Worm (Caenorhabditis elegans): Measurements from ENCODE around the gene ZK353.4.
"Not testable (repeated sequence)": the region's sequence is repeated elsewhere in the genome, so short reads cannot be mapped to it uniquely, and the experiment has no call there.

Gene ZK353.4

ce11 chrIII:8354644-8355461, 34.6 kb downstream of the ZK353.4 start, which contains the start of gene unc-116 (continued):
- TF ChIP-seq M03D4.4 (tag; optimal IDR thresholded peaks at IDR 0.05) (no peak), pha-4 (tag; optimal IDR thresholded peaks at IDR 0.05) (peak; percentile 78), snpc-4 (tag; optimal IDR thresholded peaks at IDR 0.05) (no peak), drap-1 (GFP tag; optimal IDR thresholded peaks at IDR 0.05) (no peak)

- not testable (repeated sequence) for TF ChIP-seq bed-3 (GFP tag; optimal IDR thresholded peaks at IDR 0.05); snpc-4 (tag; optimal IDR thresholded peaks at IDR 0.05); cnd-1 (tag; optimal IDR thresholded peaks at IDR 0.05)
These were observed 41.6 kb downstream of the ZK353.4 start, which contains the start of gene clc-29 for ce11 chrIII:8347822-8348221. TSS of gene clc-29 (minus strand) at chrIII:8347922.

- TF ChIP-seq nhr-76, nhr-237, blmp-1 (tag; optimal IDR thresholded peaks at IDR 0.05): not testable (repeated sequence)
These were observed 45.2 kb downstream of the ZK353.4 start, which contains the start of gene ZC262.7 for ce11 chrIII:8344283-8344682. TSS of gene ZC262.7 (minus strand) at chrIII:8344336.

ce11 chrIII:8339372-8339771, 50.1 kb downstream of the ZK353.4 start, which contains the start of gene clc-28:
TSS of gene clc-28 (minus strand) at chrIII:8339472.
- TF ChIP-seq unc-62 (GFP tag; optimal IDR thresholded peaks at IDR 0.05); nhr-12 (tag; optimal IDR thresholded peaks at IDR 0.05); ceh-43 (GFP tag; optimal IDR thresholded peaks at IDR 0.05): not testable (repeated sequence)

All from whole organism, mixed stage, embryonic.